Fruit fly (Drosophila melanogaster) whole organism, embryonic: ENCODE data around the gene CG3587.

Experiments
- CG10431 ChIP-seq: fragments of 200-800 bp; sonication (Bioruptor generic); optimal IDR thresholded peaks from 3 replicates; lab custom pipeline; 2018; ENCODE audit warnings: missing biosample characterization, mild to moderate bottlenecking, missing genetic modification characterization
- CG10462 ChIP-seq: fragments of 200-800 bp; sonication (Bioruptor generic); optimal IDR thresholded peaks from 2 replicates; lab custom pipeline; 2016; ENCODE audit warnings: missing biosample characterization, missing genetic modification characterization
- CG11696 ChIP-seq: fragments of 200-800 bp; sonication (Bioruptor generic); IDR thresholded peaks from 2 replicates; pipeline ENCODE4 v1.3.6; 2022; ENCODE audit warnings: missing biosample characterization, missing genetic modification characterization
- CG12071 ChIP-seq: fragments of 200-800 bp; sonication (Bioruptor generic); optimal IDR thresholded peaks from 3 replicates; lab custom pipeline; 2018; ENCODE audit warnings: missing biosample characterization, mild to moderate bottlenecking, missing genetic modification characterization
- CG1233 ChIP-seq: fragments of 200-800 bp; sonication (Bioruptor generic); optimal IDR thresholded peaks from 4 replicates; lab custom pipeline; 2018; ENCODE audit warnings: missing biosample characterization, mild to moderate bottlenecking, missing genetic modification characterization
- CG15073 ChIP-seq: fragments of 200-800 bp; sonication (Bioruptor generic); optimal IDR thresholded peaks from 2 replicates; lab custom pipeline; 2016; ENCODE audit warnings: missing biosample characterization, missing genetic modification characterization
- CG15696 ChIP-seq: fragments of 200-800 bp; sonication (Bioruptor generic); optimal IDR thresholded peaks from 2 replicates; lab custom pipeline; 2019; ENCODE audit warnings: missing biosample characterization, mild to moderate bottlenecking, missing genetic modification characterization, moderate library complexity
- CG17612 ChIP-seq: fragments of 200-800 bp; sonication (Bioruptor generic); IDR thresholded peaks from 2 replicates; pipeline ENCODE4 v1.3.6; 2022; ENCODE audit warnings: missing biosample characterization, missing genetic modification characterization
- CG1832 ChIP-seq: fragments of 200-800 bp; sonication (Bioruptor generic); optimal IDR thresholded peaks from 2 replicates; lab custom pipeline; 2017; ENCODE audit warnings: missing biosample characterization, mild to moderate bottlenecking, missing genetic modification characterization, inconsistent platforms
- CG3065 ChIP-seq: fragments of 200-800 bp; sonication (Bioruptor generic); optimal IDR thresholded peaks from 2 replicates; lab custom pipeline; 2016; ENCODE audit warnings: missing biosample characterization, missing genetic modification characterization
- CG32772 ChIP-seq: fragments of 200-800 bp; sonication (Bioruptor generic); IDR thresholded peaks from 2 replicates; pipeline ENCODE4 v1.3.6; 2022; ENCODE audit warnings: missing biosample characterization, missing genetic modification characterization
- CG4328 ChIP-seq: fragments of 200-800 bp; sonication (Bioruptor generic); optimal IDR thresholded peaks from 3 replicates; lab custom pipeline; 2017; ENCODE audit warnings: missing biosample characterization, missing genetic modification reagents, missing genetic modification characterization
- CG43689 ChIP-seq: fragments of 200-800 bp; sonication (Bioruptor generic); IDR thresholded peaks from 2 replicates; pipeline ENCODE4 v1.3.6; 2022; ENCODE audit warnings: missing biosample characterization, missing genetic modification characterization
- CG4707 ChIP-seq: fragments of 200-800 bp; sonication (Bioruptor generic); optimal IDR thresholded peaks from 2 replicates; lab custom pipeline; 2018; ENCODE audit warnings: missing biosample characterization, mild to moderate bottlenecking, missing genetic modification characterization, moderate library complexity
- CG4730 ChIP-seq: fragments of 200-800 bp; sonication (Bioruptor generic); IDR thresholded peaks from 2 replicates; pipeline ENCODE4 v1.3.6; 2022; ENCODE audit warnings: missing biosample characterization, missing genetic modification characterization
- CG6683 ChIP-seq: fragments of 200-800 bp; sonication (Bioruptor generic); optimal IDR thresholded peaks from 2 replicates; lab custom pipeline; 2017; ENCODE audit warnings: missing biosample characterization, mild to moderate bottlenecking, missing genetic modification characterization, missing genetic modification reagents
- CG8359 ChIP-seq: fragments of 200-800 bp; sonication (Bioruptor generic); optimal IDR thresholded peaks from 2 replicates; lab custom pipeline; 2017; ENCODE audit warnings: missing biosample characterization, mild to moderate bottlenecking, missing genetic modification characterization, borderline replicate concordance
- CG8478 ChIP-seq: fragments of >200 bp; optimal IDR thresholded peaks from 2 replicates; lab custom pipeline; 2018
- CG8765 ChIP-seq: fragments of 200-800 bp; sonication (Bioruptor generic); IDR thresholded peaks from 2 replicates; pipeline ENCODE4 v1.3.6; 2022; ENCODE audit warnings: missing biosample characterization, missing genetic modification characterization
- CG9215 ChIP-seq: fragments of 200-800 bp; sonication (Bioruptor generic); IDR thresholded peaks from 2 replicates; pipeline ENCODE4 v1.3.6; 2022; ENCODE audit warnings: missing biosample characterization, missing genetic modification characterization
- CG9727 ChIP-seq: fragments of 200-800 bp; sonication (Bioruptor generic); optimal IDR thresholded peaks from 3 replicates; lab custom pipeline; 2017; ENCODE audit warnings: missing biosample characterization, mild to moderate bottlenecking, missing genetic modification characterization
- ERR ChIP-seq: fragments of 200-800 bp; sonication (Bioruptor generic); optimal IDR thresholded peaks from 2 replicates; lab custom pipeline; 2016; ENCODE audit warnings: missing biosample characterization, missing genetic modification characterization
- HLH54F ChIP-seq: fragments of 200-800 bp; sonication (Bioruptor generic); optimal IDR thresholded peaks from 3 replicates; lab custom pipeline; 2016; ENCODE audit warnings: missing biosample characterization, missing genetic modification characterization
- Hand ChIP-seq: fragments of 200-800 bp; sonication (Bioruptor generic); optimal IDR thresholded peaks from 2 replicates; lab custom pipeline; 2017; ENCODE audit warnings: mild to moderate bottlenecking, missing biosample characterization, missing genetic modification reagents, missing genetic modification characterization
- Mes4 ChIP-seq: fragments of 200-800 bp; sonication (Bioruptor generic); optimal IDR thresholded peaks from 2 replicates; lab custom pipeline; 2016; ENCODE audit warnings: missing biosample characterization, missing genetic modification characterization
- NC2α ChIP-seq: fragments of 200-800 bp; sonication (Bioruptor generic); optimal IDR thresholded peaks from 2 replicates; lab custom pipeline; 2016; ENCODE audit warnings: missing biosample characterization, missing genetic modification characterization
- NFAT ChIP-seq: fragments of 200-800 bp; sonication (Bioruptor generic); IDR thresholded peaks from 2 replicates; pipeline ENCODE4 v1.3.6; 2022; ENCODE audit warnings: missing biosample characterization, missing genetic modification characterization
- Nf-YC ChIP-seq: fragments of 200-800 bp; optimal IDR thresholded peaks from 3 replicates; lab custom pipeline; 2019; ENCODE audit warnings: missing biosample characterization, mild to moderate bottlenecking, missing genetic modification characterization, moderate library complexity
- Ravus ChIP-seq: fragments of 200-800 bp; sonication (Bioruptor generic); IDR thresholded peaks from 2 replicates; pipeline ENCODE4 v1.3.6; 2022; ENCODE audit warnings: missing biosample characterization, missing genetic modification characterization
- bcd ChIP-seq: fragments of 200-800 bp; sonication (Bioruptor generic); optimal IDR thresholded peaks from 2 replicates; lab custom pipeline; 2017; ENCODE audit warnings: missing biosample characterization, mild to moderate bottlenecking, missing genetic modification characterization
- br ChIP-seq: fragments of >200 bp; optimal IDR thresholded peaks from 2 replicates; lab custom pipeline; 2017
- caup ChIP-seq: fragments of 200-800 bp; sonication (Bioruptor generic); optimal IDR thresholded peaks from 3 replicates; lab custom pipeline; 2017; ENCODE audit warnings: missing biosample characterization, mild to moderate bottlenecking, missing genetic modification characterization, moderate library complexity; ENCODE audit not compliant: severe bottlenecking
- croc ChIP-seq: fragments of 200-800 bp; sonication (Bioruptor generic); conservative IDR thresholded peaks from 3 replicates; pipeline ENCODE4 v1.3.6; 2022; ENCODE audit warnings: missing biosample characterization, missing genetic modification characterization
- danr ChIP-seq: fragments of 200-800 bp; sonication (Bioruptor generic); IDR thresholded peaks from 2 replicates; pipeline ENCODE4 v1.3.6; 2022; ENCODE audit warnings: missing biosample characterization, missing genetic modification characterization
- dmrt11E ChIP-seq: fragments of 200-800 bp; sonication (Bioruptor generic); optimal IDR thresholded peaks from 3 replicates; lab custom pipeline; 2018; ENCODE audit warnings: missing biosample characterization, mild to moderate bottlenecking, missing genetic modification characterization, moderate library complexity
- ewg ChIP-seq: fragments of 200-800 bp; sonication (Bioruptor generic); optimal IDR thresholded peaks from 3 replicates; lab custom pipeline; 2017; ENCODE audit warnings: mild to moderate bottlenecking, missing biosample characterization, missing genetic modification reagents, missing genetic modification characterization
- fd96Cb ChIP-seq: fragments of 200-800 bp; sonication (Bioruptor generic); optimal IDR thresholded peaks from 2 replicates; lab custom pipeline; 2018; ENCODE audit warnings: missing biosample characterization, mild to moderate bottlenecking, missing genetic modification characterization, moderate library complexity
- gsb-n ChIP-seq: fragments of 200-800 bp; sonication (Bioruptor generic); optimal IDR thresholded peaks from 3 replicates; lab custom pipeline; 2018; ENCODE audit warnings: missing biosample characterization, mild to moderate bottlenecking, missing genetic modification characterization
- insv ChIP-seq, 2 experiments: fragments of 200-800 bp; sonication (Bioruptor generic); optimal IDR thresholded peaks; 3 replicates each; lab custom pipeline; 2016 to 2018; ENCODE audit warnings: missing biosample characterization in 2 of 2, missing genetic modification characterization in 2 of 2
- jigr1 ChIP-seq: fragments of 200-800 bp; sonication (Bioruptor generic); IDR thresholded peaks from 3 replicates; pipeline ENCODE4 v1.3.6; 2022; ENCODE audit warnings: missing biosample characterization, missing genetic modification characterization
- kni ChIP-seq: fragments of 200-800 bp; sonication (Bioruptor generic); optimal IDR thresholded peaks from 3 replicates; lab custom pipeline; 2017; ENCODE audit warnings: mild to moderate bottlenecking, missing biosample characterization, missing genetic modification reagents, missing genetic modification characterization
- nerfin-1 ChIP-seq: fragments of 200-800 bp; sonication (Bioruptor generic); optimal IDR thresholded peaks from 3 replicates; lab custom pipeline; 2019; ENCODE audit warnings: missing biosample characterization, mild to moderate bottlenecking, missing genetic modification characterization, moderate library complexity
- nom ChIP-seq: fragments of 200-800 bp; sonication (Bioruptor generic); optimal IDR thresholded peaks from 2 replicates; lab custom pipeline; 2017; ENCODE audit warnings: missing biosample characterization, missing genetic modification characterization, mild to moderate bottlenecking, moderate library complexity, missing genetic modification reagents
- otp ChIP-seq: fragments of 200-800 bp; sonication (Bioruptor generic); IDR thresholded peaks from 3 replicates; pipeline ENCODE4, ENCODE4 v1.3.6; 2022; ENCODE audit warnings: missing biosample characterization, missing genetic modification characterization
- schlank ChIP-seq: fragments of 200-800 bp; sonication (Bioruptor generic); optimal IDR thresholded peaks from 2 replicates; lab custom pipeline; 2018; ENCODE audit warnings: missing biosample characterization, mild to moderate bottlenecking, missing genetic modification characterization
- ssp ChIP-seq: fragments of 200-800 bp; sonication (Bioruptor generic); IDR thresholded peaks from 2 replicates; pipeline ENCODE4 v1.3.6; 2022; ENCODE audit warnings: missing biosample characterization, missing genetic modification characterization
- stwl ChIP-seq: fragments of 200-800 bp; sonication (Bioruptor generic); optimal IDR thresholded peaks from 3 replicates; lab custom pipeline; 2018; ENCODE audit warnings: missing biosample characterization, mild to moderate bottlenecking, missing genetic modification characterization, moderate library complexity
- sug ChIP-seq: fragments of 200-800 bp; optimal IDR thresholded peaks from 2 replicates; lab custom pipeline; 2019; ENCODE audit warnings: missing biosample characterization, mild to moderate bottlenecking, missing genetic modification characterization, moderate library complexity
- tup ChIP-seq: fragments of 200-800 bp; sonication (Bioruptor generic); optimal IDR thresholded peaks from 2 replicates; lab custom pipeline; 2016; ENCODE audit warnings: missing biosample characterization, mild to moderate bottlenecking, missing genetic modification characterization, moderate library complexity

The CG3587 gene

DNA sequence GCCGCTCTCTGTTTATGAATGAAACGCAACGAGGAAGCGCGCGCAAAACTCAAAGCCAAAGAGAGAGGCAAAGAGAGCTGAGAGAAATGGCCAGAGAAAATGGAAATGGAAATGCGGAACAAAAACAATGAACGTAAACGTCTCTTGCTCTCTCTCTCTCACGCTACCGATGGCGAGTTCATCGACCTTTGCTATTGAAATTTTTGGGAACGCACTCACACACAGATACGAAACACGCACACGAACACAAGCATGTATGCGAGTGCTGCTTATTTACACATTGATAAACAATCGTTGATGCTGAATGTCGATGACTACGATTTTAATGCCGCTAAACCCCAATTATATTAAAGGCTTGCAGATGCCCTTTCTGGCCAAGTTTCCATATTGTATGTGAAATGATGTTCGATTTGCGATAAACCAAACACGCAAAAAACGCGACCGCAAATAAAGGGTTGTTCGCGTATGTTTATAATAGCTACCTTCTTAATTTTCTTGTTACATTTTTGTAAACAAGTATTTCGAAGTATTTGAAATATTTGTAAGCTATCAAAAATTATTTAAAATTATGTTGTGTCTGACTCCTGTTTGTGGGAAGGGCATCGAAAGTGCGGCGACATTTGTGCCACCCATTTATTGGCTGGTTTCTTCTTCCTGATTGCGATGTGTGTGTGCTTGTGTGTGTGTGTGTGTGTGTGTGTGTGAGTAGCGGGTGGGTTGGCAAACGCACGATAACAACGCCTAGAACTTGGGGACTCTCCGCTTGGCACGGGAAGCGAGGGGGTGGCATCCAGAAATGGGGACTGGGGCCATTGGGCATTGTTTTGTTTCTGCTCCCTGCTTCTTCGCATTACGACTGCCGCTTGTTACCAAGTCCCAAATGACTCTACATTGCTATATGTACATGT lies 3.5 kb downstream of the CG3587 start (continued):
- TF ChIP-seq danr (GFP tag; lab: Robert Waterston, UW) (0 out of 2 replicates have a peak, but pooled peaks have one; percentile 29), CG12071 (GFP tag; lab: Kevin White, UChicago) (peak; percentile 2), CG15696 (tag; lab: Kevin White, UChicago) (peak; percentile 44), CG11696 (no peak), Ravus (GFP tag; lab: Robert Waterston, UW) (no peak), bcd (peak; percentile 82), CG8478 (lab: Kevin White, UChicago) (no peak), jigr1 (GFP tag; lab: Robert Waterston, UW) (no peak), dmrt11E (tag; lab: Kevin White, UChicago) (peak; percentile 77), CG15073 (no peak), Nf-YC (tag; lab: Kevin White, UChicago) (peak; percentile 49), CG3065 (GFP tag; lab: Kevin White, UChicago) (no peak), CG4730 (GFP tag; lab: Robert Waterston, UW) (no peak), ewg (GFP tag; lab: Kevin White, UChicago) (peak; percentile 67), Hand (GFP tag; lab: Kevin White, UChicago) (peak; percentile 32), CG43689 (no peak), NFAT (GFP tag; lab: Robert Waterston, UW) (no peak), schlank (tag; lab: Kevin White, UChicago) (peak; percentile 56), sug (tag; lab: Kevin White, UChicago) (peak; percentile 58), HLH54F (GFP tag; lab: Kevin White, UChicago) (peak; percentile 67), Mes4 (GFP tag; lab: Kevin White, UChicago) (peak; percentile 46), CG4328 (GFP tag; lab: Kevin White, UChicago) (peak; percentile 5), stwl (no peak), CG9215 (GFP tag; lab: Robert Waterston, UW) (peak; percentile 35; the same call in 1 of the 2 replicates), gsb-n (peak; percentile 77), CG4707 (GFP tag; lab: Kevin White, UChicago) (peak; percentile 27), caup (peak; percentile 5), ssp (GFP tag; lab: Robert Waterston, UW) (peak; percentile 14; the same call in 1 of the 2 replicates), insv (GFP tag; optimal IDR thresholded peaks at IDR 0.05; lab: Kevin White, UChicago) (no peak), ERR (GFP tag; lab: Kevin White, UChicago) (no peak), nerfin-1 (tag; lab: Kevin White, UChicago) (peak; percentile 73), CG6683 (peak; percentile 39), CG17612 (GFP tag; lab: Robert Waterston, UW) (0 out of 2 replicates have a peak, but pooled peaks have one; percentile 17), kni (no peak), CG10431 (GFP tag; lab: Kevin White, UChicago) (peak; percentile 2), nom (GFP tag; lab: Kevin White, UChicago) (no peak), NC2α (peak; percentile 45), tup (GFP tag; lab: Kevin White, UChicago) (no peak), croc (peak; percentile 47; the same call in 2 of the 3 replicates), CG1832 (no peak), br (lab: Kevin White, UChicago) (no peak), CG9727 (GFP tag; lab: Kevin White, UChicago) (peak; percentile 72), CG8359 (GFP tag; lab: Kevin White, UChicago) (peak; percentile 60), CG10462 (GFP tag; lab: Kevin White, UChicago) (peak; percentile 6), CG8765 (GFP tag; lab: Robert Waterston, UW) (no peak), CG1233 (GFP tag; lab: Kevin White, UChicago) (peak; percentile 62), otp (GFP tag; lab: Robert Waterston, UW) (no peak), CG32772 (no peak), fd96Cb (tag; lab: Kevin White, UChicago) (peak; percentile 86)
